Fruit fly (Drosophila melanogaster): Measurements from ENCODE around the gene inaF-D.

Gene inaF-D

dm6 chrX:11704929-11705612, 23.8 kb downstream of the inaF-D start, which contains the start of gene CG2444:
TSS of gene CG2444 (minus strand) at chrX:11705300.
- TF ChIP-seq sug (tag; optimal IDR thresholded peaks at IDR 0.05) (peak; percentile 13), Deaf1 (tag; optimal IDR thresholded peaks at IDR 0.05) (peak; percentile 57), cg (GFP tag; optimal IDR thresholded peaks at IDR 0.05) (peak; percentile 6), Doc2 (GFP tag; IDR thresholded peaks at IDR 0.05) (no peak), sim (GFP tag; IDR thresholded peaks at IDR 0.05) (no peak), CG31224 (GFP tag; IDR thresholded peaks at IDR 0.05) (no peak), CG6254 (GFP tag; optimal IDR thresholded peaks at IDR 0.05) (no peak), lbe (GFP tag; optimal IDR thresholded peaks at IDR 0.05) (peak; percentile 55), CG2712 (tag; optimal IDR thresholded peaks at IDR 0.05) (no peak), bsh (GFP tag; optimal IDR thresholded peaks at IDR 0.05) (no peak), Scr (GFP tag; IDR thresholded peaks at IDR 0.05; ENCODE audit: partially characterized antibody) (no peak)

- TF ChIP-seq Meics (GFP tag; optimal IDR thresholded peaks at IDR 0.05) (no peak), sna (GFP tag; IDR thresholded peaks at IDR 0.05; ENCODE audit: partially characterized antibody) (0 out of 2 replicates have a peak, but pooled peaks have one; percentile 16), CG11696 (GFP tag; IDR thresholded peaks at IDR 0.05) (no peak), zf30C (GFP tag; optimal IDR thresholded peaks at IDR 0.05) (no peak), z (GFP tag; IDR thresholded peaks at IDR 0.05) (no peak), CG10654 (GFP tag; optimal IDR thresholded peaks at IDR 0.05) (no peak), CG2129 (GFP tag; IDR thresholded peaks at IDR 0.05; ENCODE audit: partially characterized antibody) (no peak), odd (GFP tag; optimal IDR thresholded peaks at IDR 0.05) (no peak), Ets65A (GFP tag) (peak; percentile 45), CG4854 (GFP tag; optimal IDR thresholded peaks at IDR 0.05) (no peak), CG8478 (optimal IDR thresholded peaks at IDR 0.05) (peak; percentile 64)
These were observed 28.1 kb downstream of the inaF-D start for dm6 chrX:11700765-11701164.

dm6 chrX:11695883-11696211, 33.1 kb downstream of the inaF-D start:
- no peak for TF ChIP-seq H2.0 (GFP tag; IDR thresholded peaks at IDR 0.05)
- 0 out of 2 replicates have a peak, but pooled peaks have one; percentile 16 for TF ChIP-seq bbx (GFP tag; IDR thresholded peaks at IDR 0.05; ENCODE audit: partially characterized antibody)
- peak in 1 of 2 experiments; percentile 18 for TF ChIP-seq Trl (optimal IDR thresholded peaks at IDR 0.05)
- no peak for TF ChIP-seq Trl (GFP tag; optimal IDR thresholded peaks at IDR 0.05)
- TF ChIP-seq sens (GFP tag), result peak; percentile 44
- peak in 1 of 2 experiments; percentile 4 for TF ChIP-seq tll (GFP tag; optimal IDR thresholded peaks at IDR 0.05)
- peak; percentile 88 for TF ChIP-seq Deaf1 (tag; optimal IDR thresholded peaks at IDR 0.05)
- TF ChIP-seq Hand (GFP tag; optimal IDR thresholded peaks at IDR 0.05), result no peak
- no peak for TF ChIP-seq CG14050 (GFP tag; IDR thresholded peaks at IDR 0.05)
- TF ChIP-seq crp (GFP tag; optimal IDR thresholded peaks at IDR 0.05), result no peak
- TF ChIP-seq hkb (optimal IDR thresholded peaks at IDR 0.05), result no peak
- TF ChIP-seq hkb (GFP tag; IDR thresholded peaks at IDR 0.05), result 0 out of 2 replicates have a peak, but pooled peaks have one; percentile 12
- TF ChIP-seq pfk (GFP tag; optimal IDR thresholded peaks at IDR 0.05), result peak; percentile 92
- 0 out of 3 replicates have a peak, but pooled peaks have one; percentile 54 for TF ChIP-seq CG2199 (GFP tag; IDR thresholded peaks at IDR 0.05)

Measured in whole organism, embryonic.